Fruit fly (Drosophila melanogaster) whole organism, wandering third instar larva: ENCODE data around the gene cic.

Experiments used
- Abd-B ChIP-seq: fragments of >200 bp; optimal IDR thresholded peaks from 2 replicates; lab custom pipeline; 2017; ENCODE audit warnings: missing biosample characterization, missing genetic modification characterization
- CG32264 ChIP-seq: fragments of 200-800 bp; sonication (Bioruptor generic); optimal IDR thresholded peaks from 2 replicates; lab custom pipeline; 2016; ENCODE audit warnings: missing biosample characterization, missing genetic modification characterization
- CG9705 ChIP-seq: fragments of 200-800 bp; sonication (Bioruptor generic); optimal IDR thresholded peaks from 2 replicates; lab custom pipeline; 2018; ENCODE audit warnings: missing biosample characterization, mild to moderate bottlenecking, missing genetic modification characterization
- Dfd ChIP-seq: fragments of >200 bp; optimal IDR thresholded peaks from 2 replicates; lab custom pipeline; 2017; ENCODE audit warnings: missing biosample characterization, missing genetic modification characterization
- Dif ChIP-seq: fragments of 200-275, 200-300 bp; sonication (Bioruptor generic); optimal IDR thresholded peaks from 2 replicates; lab custom pipeline; 2018; ENCODE audit warnings: missing biosample characterization, missing genetic modification characterization; ENCODE audit not compliant: partially characterized antibody
- GATAd ChIP-seq: sonication (Bioruptor generic); optimal IDR thresholded peaks from 2 replicates; lab custom pipeline; 2016; ENCODE audit warnings: missing biosample characterization, missing genetic modification characterization
- HLH106 ChIP-seq: fragments of 200-800 bp; optimal IDR thresholded peaks from 3 replicates; lab custom pipeline; 2019; ENCODE audit warnings: missing biosample characterization, mild to moderate bottlenecking, missing genetic modification characterization, moderate library complexity
- Hr78 ChIP-seq: fragments of >200 bp; optimal IDR thresholded peaks from 2 replicates; lab custom pipeline; 2017; ENCODE audit warnings: missing biosample characterization, missing genetic modification characterization
- Myc ChIP-seq: fragments of >200 bp; optimal IDR thresholded peaks from 2 replicates; lab custom pipeline; 2017
- OdsH ChIP-seq: fragments of 200-800 bp; sonication (Bioruptor generic); optimal IDR thresholded peaks from 2 replicates; lab custom pipeline; 2016; ENCODE audit warnings: missing biosample characterization, mild to moderate bottlenecking, missing genetic modification characterization
- Rel ChIP-seq, 2 experiments: fragments of 200-800 bp; sonication (Bioruptor generic) in 1 of 2; optimal IDR thresholded peaks; 2 replicates in 1 of 2; 3 replicates in 1 of 2; lab custom pipeline; 2016 to 2019; ENCODE audit warnings: mild to moderate bottlenecking in 2 of 2, missing biosample characterization in 2 of 2, missing genetic modification characterization in 2 of 2, moderate library complexity in 1 of 2
- Sp1 ChIP-seq: fragments of 200-800 bp; sonication (Bioruptor generic); optimal IDR thresholded peaks from 3 replicates; lab custom pipeline; 2019; ENCODE audit warnings: missing biosample characterization, mild to moderate bottlenecking, missing genetic modification characterization, moderate library complexity
- br ChIP-seq: fragments of 200-800 bp; sonication (Bioruptor generic); optimal IDR thresholded peaks from 2 replicates; lab custom pipeline; 2016; ENCODE audit warnings: missing biosample characterization, missing genetic modification characterization
- brk ChIP-seq: fragments of 200-800 bp; sonication (Bioruptor generic); optimal IDR thresholded peaks from 2 replicates; lab custom pipeline; 2016; ENCODE audit warnings: missing biosample characterization, mild to moderate bottlenecking, missing genetic modification characterization
- dl ChIP-seq, 2 experiments: fragments of 175-275, 200-275 bp in 1 of 2; fragments of 200-275 bp in 1 of 2; sonication (Bioruptor generic); optimal IDR thresholded peaks; lab custom pipeline; 2018; ENCODE audit warnings: mild to moderate bottlenecking in 2 of 2, missing biosample characterization in 2 of 2, missing genetic modification characterization in 2 of 2, moderate library complexity in 2 of 2; ENCODE audit not compliant: partially characterized antibody in 2 of 2, insufficient read depth in 1 of 2
- dmrt93B ChIP-seq: fragments of 200-800 bp; sonication (Bioruptor generic); optimal IDR thresholded peaks from 2 replicates; lab custom pipeline; 2018; ENCODE audit warnings: missing biosample characterization, mild to moderate bottlenecking, missing genetic modification characterization
- dsf ChIP-seq: sonication (Bioruptor generic); optimal IDR thresholded peaks from 2 replicates; lab custom pipeline; 2016; ENCODE audit warnings: missing biosample characterization, missing genetic modification characterization, borderline replicate concordance
- ey ChIP-seq: fragments of 200-800 bp; sonication (Bioruptor generic); optimal IDR thresholded peaks from 2 replicates; lab custom pipeline; 2016; ENCODE audit warnings: missing biosample characterization, missing genetic modification characterization
- foxo ChIP-seq, 2 experiments: fragments of 200-800 bp; sonication (Bioruptor generic); optimal IDR thresholded peaks; 2 replicates in 1 of 2; 3 replicates in 1 of 2; lab custom pipeline; 2016 to 2017; ENCODE audit warnings: missing biosample characterization in 2 of 2, missing genetic modification characterization in 2 of 2
- fru ChIP-seq: fragments of 200-800 bp; sonication (Bioruptor generic); optimal IDR thresholded peaks from 3 replicates; lab custom pipeline; 2016; ENCODE audit warnings: missing biosample characterization, mild to moderate bottlenecking, missing genetic modification characterization
- h ChIP-seq: fragments of 200-800 bp; sonication (Bioruptor generic); optimal IDR thresholded peaks from 3 replicates; lab custom pipeline; 2016; ENCODE audit warnings: missing biosample characterization, mild to moderate bottlenecking, missing genetic modification characterization
- jim ChIP-seq: fragments of 175-275, 200-325 bp; sonication (Bioruptor generic); optimal IDR thresholded peaks from 2 replicates; lab custom pipeline; 2016; ENCODE audit warnings: missing biosample characterization, mild to moderate bottlenecking, missing genetic modification characterization
- lola ChIP-seq: fragments of >200 bp; optimal IDR thresholded peaks from 2 replicates; lab custom pipeline; 2017; ENCODE audit warnings: missing biosample characterization, missing genetic modification characterization
- pan ChIP-seq: fragments of >200 bp; optimal IDR thresholded peaks from 2 replicates; lab custom pipeline; 2017
- psq ChIP-seq: fragments of 200-800 bp; sonication (Bioruptor generic); optimal IDR thresholded peaks from 3 replicates; lab custom pipeline; 2017; ENCODE audit warnings: missing biosample characterization, mild to moderate bottlenecking, missing genetic modification characterization, moderate library complexity
- sv ChIP-seq: fragments of 200-800 bp; sonication (Bioruptor generic); optimal IDR thresholded peaks from 3 replicates; lab custom pipeline; 2016; ENCODE audit warnings: missing biosample characterization, missing genetic modification characterization
- woc ChIP-seq: sonication (Bioruptor generic); optimal IDR thresholded peaks from 2 replicates; lab custom pipeline; 2016; ENCODE audit warnings: missing biosample characterization, mild to moderate bottlenecking, missing genetic modification characterization

cic gene

dm6 chr3R:20280518-20280981 lies 28.0 kb downstream of the cic start:
- TF ChIP-seq ey = peak; percentile 16
- peak; percentile 7 for TF ChIP-seq br (GFP tag; lab: Kevin White, UChicago)
- peak; percentile 40 for TF ChIP-seq fru (GFP tag; lab: Kevin White, UChicago)
- TF ChIP-seq foxo (GFP tag; optimal IDR thresholded peaks at IDR 0.05; lab: Kevin White, UChicago) = peak in 1 of 2 experiments; percentile 33
- peak; percentile 17 for TF ChIP-seq h
- TF ChIP-seq OdsH (GFP tag; lab: Kevin White, UChicago) = no peak

dm6 chr3R:20282103-20282502 lies 29.5 kb downstream of the cic start:
- no peak for TF ChIP-seq dsf (GFP tag; lab: Kevin White, UChicago)
- TF ChIP-seq GATAd (GFP tag; lab: Kevin White, UChicago) = no peak
- TF ChIP-seq br (GFP tag; lab: Kevin White, UChicago) = no peak
- no peak for TF ChIP-seq dl (GFP tag; optimal IDR thresholded peaks at IDR 0.05; lab: Kevin White, UChicago; ENCODE audit: insufficient read depth in 1 of 2, partially characterized antibody in 2 of 2)
- TF ChIP-seq Sp1 = no peak
- no peak for TF ChIP-seq psq (GFP tag; lab: Kevin White, UChicago)
- TF ChIP-seq Dif (GFP tag; lab: Kevin White, UChicago) = no peak
- no peak for TF ChIP-seq brk
- TF ChIP-seq Dfd (GFP tag; lab: Kevin White, UChicago) = no peak
- no peak for TF ChIP-seq Abd-B (GFP tag; lab: Kevin White, UChicago)
- no peak for TF ChIP-seq CG9705 (GFP tag; lab: Kevin White, UChicago)
- no peak for TF ChIP-seq CG32264 (GFP tag; lab: Kevin White, UChicago)
- TF ChIP-seq dmrt93B (GFP tag; lab: Kevin White, UChicago) = no peak
- no peak for TF ChIP-seq Myc
- no peak for TF ChIP-seq foxo (GFP tag; optimal IDR thresholded peaks at IDR 0.05; lab: Kevin White, UChicago)
- no peak for TF ChIP-seq Rel (GFP tag; optimal IDR thresholded peaks at IDR 0.05; lab: Kevin White, UChicago)
- no peak for TF ChIP-seq Rel (tag; optimal IDR thresholded peaks at IDR 0.05; lab: Kevin White, UChicago)
- no peak for TF ChIP-seq lola (GFP tag; lab: Kevin White, UChicago)
- TF ChIP-seq Hr78 (GFP tag; lab: Kevin White, UChicago) = no peak
- no peak for TF ChIP-seq pan (lab: Kevin White, UChicago)
- no peak for TF ChIP-seq ey
- TF ChIP-seq, all 38 proteins: peak for 0

dm6 chr3R:20282769-20283530 lies 30.4 kb downstream of the cic start:
- TF ChIP-seq brk (no peak), HLH106 (tag; lab: Kevin White, UChicago) (peak; percentile 11), jim (GFP tag; lab: Kevin White, UChicago) (no peak), Hr78 (GFP tag; lab: Kevin White, UChicago) (no peak), Dfd (GFP tag; lab: Kevin White, UChicago) (peak; percentile 53), foxo (GFP tag; optimal IDR thresholded peaks at IDR 0.05; lab: Kevin White, UChicago) (peak in 1 of 2 experiments; percentile 21), Sp1 (peak; percentile 10), woc (peak; percentile 29), psq (GFP tag; lab: Kevin White, UChicago) (peak; percentile 7), Dif (GFP tag; lab: Kevin White, UChicago) (no peak), OdsH (GFP tag; lab: Kevin White, UChicago) (no peak), ey (peak; percentile 4)

- TF ChIP-seq GATAd (GFP tag; lab: Kevin White, UChicago) = no peak
- no peak for TF ChIP-seq woc
- TF ChIP-seq h = peak; percentile 1
- no peak for TF ChIP-seq sv
- no peak for TF ChIP-seq Myc
- no peak for TF ChIP-seq fru (GFP tag; lab: Kevin White, UChicago)
- TF ChIP-seq dsf (GFP tag; lab: Kevin White, UChicago) = no peak
- TF ChIP-seq Sp1 = no peak
- no peak for TF ChIP-seq jim (GFP tag; lab: Kevin White, UChicago)
Observed at dm6 chr3R:20283531-20284139, 31.1 kb downstream of the cic start.
